Worm (Caenorhabditis elegans): ENCODE data around the gene C16C8.4.

C16C8.4 gene

ce11 chrII:3429400-3429799, 14.8 kb downstream of the C16C8.4 start, which contains the start of gene C16C8.18:
Gene C16C8.18 (plus strand): TSS chrII:3429700.
- TF ChIP-seq ama-1 (optimal IDR thresholded peaks at IDR 0.05) = no peak
- TF ChIP-seq sma-3 (GFP tag; optimal IDR thresholded peaks at IDR 0.05) = no peak
- TF ChIP-seq nhr-12 (tag; optimal IDR thresholded peaks at IDR 0.05) = no peak
- peak; percentile 27 for TF ChIP-seq unc-55 (GFP tag; optimal IDR thresholded peaks at IDR 0.05)
- TF ChIP-seq egl-27 (tag; optimal IDR thresholded peaks at IDR 0.05) = no peak

- TF ChIP-seq mdl-1 (tag; optimal IDR thresholded peaks at IDR 0.05) (peak in 1 of 2 experiments; percentile 51), ztf-1 (GFP tag; conservative IDR thresholded peaks at IDR 0.05) (no peak), unc-62 (GFP tag; optimal IDR thresholded peaks at IDR 0.05) (no peak), nhr-129 (tag; optimal IDR thresholded peaks at IDR 0.05) (peak; percentile 22), lin-13 (GFP tag; optimal IDR thresholded peaks at IDR 0.05) (peak; percentile 17), snpc-4 (tag; optimal IDR thresholded peaks at IDR 0.05) (peak; percentile 12), elt-1 (tag; optimal IDR thresholded peaks at IDR 0.05) (no peak), peb-1 (tag; optimal IDR thresholded peaks at IDR 0.05) (no peak), lsy-2 (tag; optimal IDR thresholded peaks at IDR 0.05) (peak in 1 of 2 experiments; percentile 49), lin-11 (tag; optimal IDR thresholded peaks at IDR 0.05) (peak; percentile 66), nhr-23 (tag; optimal IDR thresholded peaks at IDR 0.05) (no peak), aly-2 (tag; optimal IDR thresholded peaks at IDR 0.05) (no peak), ZK546.5 (tag; optimal IDR thresholded peaks at IDR 0.05) (no peak), nhr-237 (tag; optimal IDR thresholded peaks at IDR 0.05) (no peak), nhr-6 (tag; optimal IDR thresholded peaks at IDR 0.05) (no peak), Y55F3AM.14 (GFP tag; optimal IDR thresholded peaks at IDR 0.05) (no peak), skn-1 (tag; optimal IDR thresholded peaks at IDR 0.05) (no peak), nhr-11 (tag; optimal IDR thresholded peaks at IDR 0.05) (no peak), nhr-77 (tag; optimal IDR thresholded peaks at IDR 0.05) (no peak), nhr-21 (tag; optimal IDR thresholded peaks at IDR 0.05) (no peak), ztf-11 (tag; optimal IDR thresholded peaks at IDR 0.05) (no peak), unc-39 (tag; optimal IDR thresholded peaks at IDR 0.05) (no peak), blmp-1 (tag; optimal IDR thresholded peaks at IDR 0.05; ENCODE audit: insufficient read depth) (no peak), lin-39 (tag; optimal IDR thresholded peaks at IDR 0.05) (no peak), nhr-25 (tag; optimal IDR thresholded peaks at IDR 0.05) (no peak), F13H6.1 (tag; optimal IDR thresholded peaks at IDR 0.05) (peak; percentile 1), mab-5 (tag; optimal IDR thresholded peaks at IDR 0.05) (no peak), sma-9 (GFP tag; optimal IDR thresholded peaks at IDR 0.05) (no peak), sma-9 (tag; optimal IDR thresholded peaks at IDR 0.05) (no peak), crh-2 (tag; optimal IDR thresholded peaks at IDR 0.05) (peak; percentile 0), zag-1 (tag; optimal IDR thresholded peaks at IDR 0.05) (peak; percentile 9), ceh-16 (tag; optimal IDR thresholded peaks at IDR 0.05) (no peak), fos-1 (tag; optimal IDR thresholded peaks at IDR 0.05) (no peak), dmd-4 (tag; optimal IDR thresholded peaks at IDR 0.05) (no peak), gmeb-1 (tag; optimal IDR thresholded peaks at IDR 0.05) (no peak), C34F6.9 (tag; optimal IDR thresholded peaks at IDR 0.05) (peak; percentile 56), elt-3 (tag; optimal IDR thresholded peaks at IDR 0.05) (no peak), ama-1 (optimal IDR thresholded peaks at IDR 0.05) (no peak), unc-55 (GFP tag; optimal IDR thresholded peaks at IDR 0.05) (peak; percentile 73), ceh-82 (tag; optimal IDR thresholded peaks at IDR 0.05) (no peak), R02D3.7 (tag; optimal IDR thresholded peaks at IDR 0.05) (no peak), ztf-4 (tag; optimal IDR thresholded peaks at IDR 0.05) (no peak), sem-4 (tag; optimal IDR thresholded peaks at IDR 0.05) (no peak), alr-1 (tag; optimal IDR thresholded peaks at IDR 0.05) (no peak), mbf-1 (tag; optimal IDR thresholded peaks at IDR 0.05) (no peak), nhr-10 (tag; optimal IDR thresholded peaks at IDR 0.05) (no peak), egl-27 (tag; optimal IDR thresholded peaks at IDR 0.05) (no peak), sma-3 (GFP tag; optimal IDR thresholded peaks at IDR 0.05) (no peak), nhr-12 (tag; optimal IDR thresholded peaks at IDR 0.05) (no peak)
Measured at ce11 chrII:3428158-3428704, 15.9 kb downstream of the C16C8.4 start.
